Worm (Caenorhabditis elegans): Measurements from ENCODE around the gene eif-2Bdelta.
A peak's percentile ranks its signal among the peaks of the same experiment; 100 is the strongest.

Gene eif-2Bdelta

ce11 chrV:9546860-9547269 is 33.2 kb downstream of the eif-2Bdelta start, which contains the start of gene his-37 (continued):
- TF ChIP-seq pqm-1 (tag; optimal IDR thresholded peaks at IDR 0.05) (peak; percentile 90), mml-1 (tag; optimal IDR thresholded peaks at IDR 0.05) (no peak)

DNA sequence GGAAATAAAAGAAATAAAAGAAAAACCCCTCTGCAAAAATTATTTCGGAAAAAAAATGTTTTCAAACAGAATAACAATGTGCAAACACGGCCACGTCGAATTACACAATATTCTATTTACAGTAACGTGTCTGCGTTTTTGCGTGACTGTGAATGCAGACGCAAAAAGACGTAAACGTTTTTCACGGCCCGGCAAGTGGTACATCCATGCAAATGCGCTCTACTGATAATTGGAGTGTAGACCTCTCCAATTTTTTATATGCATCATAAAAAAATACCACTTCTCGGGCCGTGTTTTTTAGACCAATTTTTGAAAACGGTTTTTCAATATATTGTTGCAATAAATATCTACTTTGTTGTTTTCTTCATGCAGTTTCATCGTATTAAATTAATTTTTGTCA is 35.8 kb downstream of the eif-2Bdelta start, which contains the start of gene nstp-10:
Gene nstp-10, minus strand, starts transcription at position 378 of the 400 bp plus-strand sequence.
- TF ChIP-seq pqm-1 (tag; optimal IDR thresholded peaks at IDR 0.05) (no peak), mml-1 (tag; optimal IDR thresholded peaks at IDR 0.05) (no peak), fkh-2 (tag; optimal IDR thresholded peaks at IDR 0.05) (no peak), snpc-4 (tag; optimal IDR thresholded peaks at IDR 0.05) (peak; percentile 24), pha-4 (tag; optimal IDR thresholded peaks at IDR 0.05) (peak; percentile 54), sea-2 (GFP tag; optimal IDR thresholded peaks at IDR 0.05) (no peak), nhr-12 (tag; optimal IDR thresholded peaks at IDR 0.05) (no peak), nhr-67 (tag; optimal IDR thresholded peaks at IDR 0.05) (no peak), nhr-25 (tag; optimal IDR thresholded peaks at IDR 0.05) (peak; percentile 22), nfya-1 (tag; optimal IDR thresholded peaks at IDR 0.05; ENCODE audit: insufficient read depth) (peak; percentile 25), nhr-23 (tag; optimal IDR thresholded peaks at IDR 0.05) (peak; percentile 18), elt-1 (tag; optimal IDR thresholded peaks at IDR 0.05) (no peak), lin-15B (tag; optimal IDR thresholded peaks at IDR 0.05) (peak; percentile 18), elt-2 (tag; optimal IDR thresholded peaks at IDR 0.05) (peak; percentile 3)

DNA sequence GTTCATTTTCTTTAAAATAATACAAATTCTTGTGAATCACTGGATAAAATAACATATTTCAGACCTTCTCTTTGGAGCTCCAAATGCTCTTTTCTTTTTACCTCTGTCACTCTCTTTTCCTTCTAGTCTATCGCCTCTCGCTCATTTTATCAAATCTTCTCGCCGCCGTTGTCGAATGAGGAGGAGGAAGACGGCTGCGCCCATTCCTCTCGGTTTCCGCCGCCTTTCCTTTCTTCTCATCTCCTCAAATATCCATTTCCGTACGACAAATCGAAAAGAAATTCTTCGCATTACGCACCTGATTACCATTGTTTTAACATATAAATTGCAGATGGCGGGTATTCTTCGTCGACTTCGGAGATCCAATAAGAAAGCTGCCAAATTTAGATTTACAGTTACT is 36.7 kb downstream of the eif-2Bdelta start, which contains the start of gene ehbp-1:
Gene ehbp-1, plus strand, starts transcription at position 332 of the 400 bp plus-strand sequence.
- peak; percentile 34 for TF ChIP-seq nfya-1 (tag; optimal IDR thresholded peaks at IDR 0.05; ENCODE audit: insufficient read depth)
- TF ChIP-seq lsy-12 (tag; optimal IDR thresholded peaks at IDR 0.05) = no peak
- TF ChIP-seq fkh-10 (GFP tag; optimal IDR thresholded peaks at IDR 0.05) = peak; percentile 32

- TF ChIP-seq ztf-11 (tag; optimal IDR thresholded peaks at IDR 0.05) (no peak), eor-1 (tag; optimal IDR thresholded peaks at IDR 0.05) (no peak), R02D3.7 (tag; optimal IDR thresholded peaks at IDR 0.05) (no peak), nhr-43 (tag; optimal IDR thresholded peaks at IDR 0.05; ENCODE audit: poor library complexity, severe bottlenecking) (no peak), nhr-28 (tag; optimal IDR thresholded peaks at IDR 0.05) (no peak), nhr-25 (tag; optimal IDR thresholded peaks at IDR 0.05) (no peak), skn-1 (tag; optimal IDR thresholded peaks at IDR 0.05) (no peak)
Observed at ce11 chrV:9556668-9557067, 43.0 kb downstream of the eif-2Bdelta start.

ce11 chrV:9561624-9562179 is 48.1 kb downstream of the eif-2Bdelta start, which contains the start of gene rgef-1:
Gene rgef-1, minus strand, starts transcription at chrV:9561674.
- TF ChIP-seq fkh-10 (GFP tag; optimal IDR thresholded peaks at IDR 0.05) = peak; percentile 80
- peak; percentile 45 for TF ChIP-seq mdl-1 (tag; optimal IDR thresholded peaks at IDR 0.05)
- TF ChIP-seq ceh-16 (tag; optimal IDR thresholded peaks at IDR 0.05) = no peak
- peak; percentile 24 for TF ChIP-seq snpc-4 (tag; optimal IDR thresholded peaks at IDR 0.05)
- TF ChIP-seq hmg-11 (tag; optimal IDR thresholded peaks at IDR 0.05) = peak; percentile 73
- peak; percentile 33 for TF ChIP-seq tbx-2 (tag; optimal IDR thresholded peaks at IDR 0.05)
- TF ChIP-seq ceh-9 (tag; optimal IDR thresholded peaks at IDR 0.05) = no peak
- peak; percentile 73 for TF ChIP-seq lin-39 (tag; optimal IDR thresholded peaks at IDR 0.05)
- no peak for TF ChIP-seq elt-1 (tag; optimal IDR thresholded peaks at IDR 0.05)
- TF ChIP-seq nhr-76 (tag; optimal IDR thresholded peaks at IDR 0.05) = no peak
- TF ChIP-seq lin-15B (tag; optimal IDR thresholded peaks at IDR 0.05) = peak; percentile 43
- no peak for TF ChIP-seq pha-4 (tag; optimal IDR thresholded peaks at IDR 0.05)
- peak; percentile 43 for TF ChIP-seq sea-2 (GFP tag; optimal IDR thresholded peaks at IDR 0.05)
- TF ChIP-seq skn-1 (tag; optimal IDR thresholded peaks at IDR 0.05) = peak; percentile 35
- TF ChIP-seq ceh-28 (tag; optimal IDR thresholded peaks at IDR 0.05) = peak; percentile 61
- peak; percentile 86 for TF ChIP-seq nfya-1 (tag; optimal IDR thresholded peaks at IDR 0.05; ENCODE audit: insufficient read depth)
- peak; percentile 16 for TF ChIP-seq unc-62 (GFP tag; optimal IDR thresholded peaks at IDR 0.05)

ce11 chrV:9563585-9563984 is 50.0 kb downstream of the eif-2Bdelta start:
- TF ChIP-seq ceh-16 (tag; optimal IDR thresholded peaks at IDR 0.05) (no peak), ama-1 (optimal IDR thresholded peaks at IDR 0.05) (no peak), fkh-10 (GFP tag; optimal IDR thresholded peaks at IDR 0.05) (peak; percentile 66), snpc-4 (tag; optimal IDR thresholded peaks at IDR 0.05) (no peak), nhr-11 (tag; optimal IDR thresholded peaks at IDR 0.05) (no peak), skn-1 (tag; optimal IDR thresholded peaks at IDR 0.05) (no peak), ceh-82 (tag; optimal IDR thresholded peaks at IDR 0.05) (no peak), sea-2 (GFP tag; optimal IDR thresholded peaks at IDR 0.05) (no peak), jun-1 (tag; optimal IDR thresholded peaks at IDR 0.05) (no peak), zag-1 (tag; optimal IDR thresholded peaks at IDR 0.05) (no peak), nfya-1 (tag; optimal IDR thresholded peaks at IDR 0.05; ENCODE audit: insufficient read depth) (peak; percentile 25), elt-2 (tag; optimal IDR thresholded peaks at IDR 0.05) (no peak), nhr-76 (tag; optimal IDR thresholded peaks at IDR 0.05) (no peak), ceh-9 (tag; optimal IDR thresholded peaks at IDR 0.05) (no peak), nhr-43 (tag; optimal IDR thresholded peaks at IDR 0.05; ENCODE audit: poor library complexity, severe bottlenecking) (no peak)
